Fruit fly (Drosophila melanogaster): ENCODE data around the gene CG4854.

DNA sequence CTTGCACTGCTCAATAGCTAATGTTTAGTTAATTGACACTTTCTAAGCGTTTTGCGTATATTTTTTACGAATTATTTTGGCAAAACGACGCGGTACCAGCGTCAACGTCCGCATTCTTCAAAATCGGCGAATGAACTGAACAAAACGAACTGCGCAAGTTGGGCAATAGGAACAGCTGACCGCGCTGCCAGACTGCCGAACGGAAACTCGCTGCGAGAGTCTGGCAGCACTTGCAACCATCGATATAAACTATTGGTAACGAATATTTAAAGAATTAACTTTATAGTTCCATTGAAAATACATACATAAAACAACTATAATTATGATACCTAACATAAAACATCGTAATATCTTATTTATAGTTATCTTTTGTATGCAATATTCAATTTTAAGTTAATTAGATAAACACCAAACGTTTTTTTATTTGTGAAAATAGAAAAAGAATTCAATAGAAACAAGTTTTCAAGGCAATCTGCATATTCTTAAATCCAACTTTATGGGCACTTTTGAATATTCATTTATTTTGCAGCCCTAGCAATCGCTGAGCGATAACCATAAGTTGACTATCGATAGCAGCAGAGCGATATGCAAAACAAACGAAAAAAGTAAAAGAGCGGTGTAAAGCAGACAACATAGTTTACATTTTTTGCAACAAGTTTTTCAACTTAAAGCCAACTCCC is 19.3 kb upstream of the CG4854 start, which contains the start of the genes Hs6st and MED25:
- peak; percentile 61 for TF ChIP-seq CG3919 (GFP tag; optimal IDR thresholded peaks at IDR 0.05)
- TF ChIP-seq dsx (GFP tag; optimal IDR thresholded peaks at IDR 0.05; ENCODE audit: poor library complexity, severe bottlenecking) = no peak
- TF ChIP-seq fd85E (GFP tag; optimal IDR thresholded peaks at IDR 0.05) = no peak
- TF ChIP-seq Sox102F (GFP tag; optimal IDR thresholded peaks at IDR 0.05) = no peak
- TF ChIP-seq ss (GFP tag; optimal IDR thresholded peaks at IDR 0.05) = no peak
- TF ChIP-seq OdsH (GFP tag; optimal IDR thresholded peaks at IDR 0.05) = no peak
- peak; percentile 11 for TF ChIP-seq CG7368 (GFP tag; optimal IDR thresholded peaks at IDR 0.05)
- TF ChIP-seq Sox15 (GFP tag; optimal IDR thresholded peaks at IDR 0.05) = no peak

Data from whole organism, prepupa.